Worm (Caenorhabditis elegans) whole organism, L4/young adult: Measurements from ENCODE around the gene ZK899.7.
A peak's percentile ranks its signal among the peaks of the same experiment; 100 is the strongest.

Source experiments
- W03F9.2 ChIP-seq: fragments of 150-350 bp; optimal IDR thresholded peaks from 2 replicates; lab custom pipeline; 2014; ENCODE audit warnings: missing biosample characterization, missing genetic modification characterization
- dao-5 ChIP-seq: sonication (generic microtip); optimal IDR thresholded peaks from 2 replicates; lab custom pipeline; 2016; ENCODE audit warnings: missing genotype, missing genetic modification characterization, moderate library complexity, missing compliant biosample characterization
- him-1 ChIP-seq: sonication (generic microtip); optimal IDR thresholded peaks from 2 replicates; lab custom pipeline; 2016; ENCODE audit warnings: missing genotype, missing genetic modification reagents, missing genetic modification characterization, missing compliant biosample characterization

ZK899.7 gene

DNA sequence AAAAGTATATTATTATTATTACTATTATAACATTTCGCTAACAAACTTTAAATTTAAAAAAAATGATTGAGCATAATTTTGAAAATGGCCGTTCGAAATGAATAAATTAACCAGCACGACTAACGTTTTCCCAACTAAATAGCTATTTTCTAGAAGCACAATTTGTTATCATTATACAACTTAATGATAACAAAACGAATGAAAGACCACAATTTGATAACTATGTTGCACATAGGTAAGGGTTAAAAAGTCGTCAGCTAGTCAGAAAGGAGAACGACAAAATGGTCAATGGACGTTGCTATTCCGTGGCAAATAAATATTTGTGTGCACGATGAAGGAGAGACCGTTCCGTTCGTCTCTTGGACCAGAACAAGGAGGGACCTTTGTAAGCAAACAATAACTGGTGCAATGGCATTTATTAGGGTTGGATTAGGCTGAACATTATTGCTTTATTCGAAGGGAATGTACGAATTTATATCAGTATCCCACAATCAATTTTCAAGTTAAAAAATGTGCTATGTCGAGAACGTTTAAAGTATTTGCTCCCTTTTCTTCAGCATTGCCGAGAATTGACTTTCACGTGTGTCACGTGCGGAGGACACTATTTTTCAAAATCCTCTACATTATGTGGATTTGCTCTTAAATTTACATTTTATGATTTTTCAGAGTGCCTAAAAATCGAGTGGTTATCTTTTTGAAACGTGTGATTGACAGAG, 3.4 kb upstream of the ZK899.7 start, which contains the start of gene ZK899.3:
ZK899.3 (plus strand) TSS at position 666 of the 716 bp plus-strand sequence.
- no peak for TF ChIP-seq W03F9.2 (tag; lab: Kevin White, UChicago)
- no peak for TF ChIP-seq dao-5 (tag; lab: Kevin White, UChicago)
- no peak for TF ChIP-seq him-1

DNA sequence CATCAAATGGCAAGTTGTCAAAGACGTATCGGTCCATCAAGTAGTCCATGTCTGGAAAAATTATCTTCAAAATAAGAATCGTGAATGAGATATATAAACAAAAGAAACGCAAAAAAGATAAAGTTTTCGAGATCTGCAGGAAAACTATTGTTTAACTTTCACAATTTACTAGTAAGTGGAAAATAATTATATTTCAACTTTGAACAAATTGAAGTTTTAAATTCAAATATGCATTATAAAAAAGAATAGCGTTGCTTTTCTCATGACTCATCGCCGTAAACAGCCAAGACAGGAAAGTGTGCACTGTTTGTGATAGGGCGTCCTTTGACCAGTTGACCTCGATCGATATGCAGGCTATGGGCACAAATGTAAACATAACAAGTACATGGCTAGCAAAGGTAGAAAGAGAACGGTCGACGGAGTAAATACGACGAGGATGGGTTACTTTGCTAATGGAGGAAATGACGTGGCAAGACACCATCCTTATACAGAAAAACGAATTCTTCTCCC, 2.8 kb upstream of the ZK899.7 start, which contains the start of gene ZK899.2:
ZK899.2 (minus strand) TSS at position 51 of the 510 bp plus-strand sequence.
- TF ChIP-seq him-1 (no peak), W03F9.2 (tag; lab: Kevin White, UChicago) (no peak)

DNA sequence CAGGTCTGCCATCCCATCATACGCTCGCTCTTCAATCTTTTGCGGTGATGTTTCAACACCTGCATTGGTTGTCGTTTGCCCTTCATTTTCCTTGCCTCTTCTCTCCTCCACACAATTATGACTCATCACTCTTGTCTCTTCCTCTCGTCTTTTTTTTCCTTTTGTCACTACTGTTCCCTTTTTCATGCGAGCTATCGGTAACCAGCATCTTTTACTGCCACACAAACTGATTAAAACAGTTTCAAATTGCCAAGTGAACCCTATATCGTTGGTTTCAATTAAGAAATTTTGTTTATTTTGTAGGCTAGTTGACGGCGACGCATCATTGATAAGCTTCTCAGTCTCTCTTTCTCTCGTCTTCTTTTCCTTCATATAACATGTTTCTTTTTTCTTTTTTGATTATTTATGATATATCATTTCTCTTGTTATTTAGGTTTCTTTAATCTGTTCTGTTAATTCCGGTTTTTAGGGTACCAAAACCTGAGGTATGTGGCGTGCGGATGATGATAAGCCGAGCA, 3.0 kb downstream of the ZK899.7 start, which contains the start of gene ZK899.1:
ZK899.1 (plus strand) TSS at position 468 of the 518 bp plus-strand sequence.
- TF ChIP-seq dao-5 (tag; lab: Kevin White, UChicago) (no peak), him-1 (no peak), W03F9.2 (tag; lab: Kevin White, UChicago) (no peak)

DNA sequence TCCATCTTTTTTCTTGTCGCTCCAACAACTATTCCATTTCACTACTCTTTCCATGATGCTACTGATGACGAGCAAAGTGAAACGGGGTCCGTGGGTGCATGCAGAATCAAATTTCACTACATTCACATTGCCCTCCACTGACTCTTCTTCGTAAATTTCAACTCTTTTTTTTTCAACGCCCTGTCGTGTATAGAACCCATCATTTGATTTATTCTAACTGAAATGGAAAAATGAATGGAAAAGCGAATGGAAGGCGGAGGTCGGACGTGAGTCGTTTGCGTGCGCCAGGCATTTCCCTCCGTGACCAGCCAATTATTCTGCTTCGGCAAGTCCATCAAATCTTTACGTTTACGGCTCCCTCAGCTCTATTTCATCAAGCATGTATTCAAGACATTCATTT, 5.4 kb downstream of the ZK899.7 start:
- no peak for TF ChIP-seq him-1
- no peak for TF ChIP-seq dao-5 (tag; lab: Kevin White, UChicago)
- TF ChIP-seq W03F9.2 (tag; lab: Kevin White, UChicago) = no peak

DNA sequence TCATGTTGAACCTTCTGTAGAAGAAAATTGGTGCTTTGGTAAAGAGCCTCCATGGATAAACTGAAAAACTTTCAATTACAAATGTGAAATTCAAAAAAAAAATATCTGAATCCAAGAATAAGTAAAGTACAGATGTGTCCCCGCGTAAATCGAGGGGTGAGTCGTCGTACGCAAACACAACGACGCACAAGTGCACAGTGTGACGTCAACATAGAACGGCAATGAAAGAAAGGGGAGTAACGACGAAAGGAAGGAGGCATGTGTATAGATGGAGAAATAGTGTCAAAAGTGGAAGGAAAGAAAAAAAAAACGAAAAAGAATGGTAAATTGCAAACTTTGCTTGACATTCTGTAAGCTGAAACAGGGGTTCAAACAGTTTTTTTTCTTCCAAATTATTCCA, 7.7 kb downstream of the ZK899.7 start, which contains the start of gene memb-1:
memb-1 (minus strand) TSS at position 60 of the 400 bp plus-strand sequence.
- TF ChIP-seq dao-5 (tag; lab: Kevin White, UChicago) (no peak), W03F9.2 (tag; lab: Kevin White, UChicago) (peak; percentile 14), him-1 (peak; percentile 64)

DNA sequence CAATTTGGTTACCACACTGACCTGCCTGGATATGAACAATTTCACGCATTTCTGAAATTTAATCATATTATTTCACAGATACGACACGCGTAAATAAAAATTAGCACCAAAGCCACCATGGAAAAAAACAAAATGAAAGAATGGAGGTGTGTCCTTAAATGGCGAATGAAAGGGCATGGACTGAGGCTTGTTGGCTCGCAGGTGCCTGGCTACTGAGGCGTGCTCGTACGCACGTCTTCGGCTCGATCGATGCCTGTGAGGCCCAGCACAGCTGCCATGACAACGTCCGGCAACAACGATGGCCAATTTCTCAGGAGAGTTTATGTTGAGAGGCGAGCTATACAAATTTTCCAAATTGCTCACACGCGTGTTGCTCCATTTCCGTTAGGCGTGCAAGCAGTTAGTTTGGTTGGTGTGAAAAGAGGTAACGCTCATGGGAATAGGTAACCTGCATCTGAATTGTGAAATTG, 12.4 kb downstream of the ZK899.7 start, which contains the start of gene tbb-4:
tbb-4 (minus strand) TSS at position 51 of the 470 bp plus-strand sequence.
- TF ChIP-seq dao-5 (tag; lab: Kevin White, UChicago) = no peak
- no peak for TF ChIP-seq W03F9.2 (tag; lab: Kevin White, UChicago)
- TF ChIP-seq him-1 = no peak

DNA sequence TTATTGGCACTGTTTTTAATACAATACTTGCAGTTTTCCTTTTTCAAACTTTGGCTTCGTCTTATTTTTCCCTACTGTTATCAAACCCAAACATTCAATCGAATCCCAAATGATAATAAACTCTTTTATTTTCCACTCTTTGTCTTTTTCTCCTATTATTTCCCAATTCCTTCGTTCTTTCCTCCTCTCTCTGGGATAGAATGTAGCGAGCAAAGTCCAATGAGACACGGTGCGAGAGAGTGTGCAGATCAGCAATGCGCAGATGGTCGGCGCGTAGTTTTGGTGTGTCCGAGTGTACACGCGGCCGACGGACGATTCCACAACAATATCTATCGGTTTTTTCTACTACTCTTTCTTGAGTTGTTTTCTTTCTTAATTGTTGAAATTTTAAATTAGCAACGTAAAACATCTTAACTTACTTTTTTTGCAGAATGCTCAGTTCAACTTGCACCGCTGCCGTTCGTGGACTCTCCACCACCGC, 18.2 kb downstream of the ZK899.7 start, which contains the start of gene B0272.3:
B0272.3 (plus strand) TSS at position 431 of the 481 bp plus-strand sequence.
- TF ChIP-seq dao-5 (tag; lab: Kevin White, UChicago) (no peak), W03F9.2 (tag; lab: Kevin White, UChicago) (no peak), him-1 (no peak)

DNA sequence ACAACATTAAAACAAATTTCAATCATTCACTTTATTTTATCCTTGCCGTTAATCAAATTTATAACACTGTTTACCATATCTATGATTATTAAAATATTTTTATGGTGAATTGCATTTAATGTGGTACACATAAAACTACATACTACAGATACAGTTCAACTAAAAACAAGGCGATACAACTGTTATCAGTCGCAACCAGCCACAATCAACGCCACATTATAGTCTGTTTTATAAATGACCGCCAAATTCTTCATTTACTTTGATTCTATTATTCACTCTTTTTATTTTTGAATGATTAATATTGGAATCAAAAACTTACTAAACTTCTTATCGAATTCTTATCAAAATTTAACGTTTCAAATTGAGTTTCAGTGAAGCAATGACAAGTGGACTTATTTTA, 21.2 kb downstream of the ZK899.7 start, which contains the start of gene B0272.4:
B0272.4 (plus strand) TSS at position 373 of the 400 bp plus-strand sequence.
- TF ChIP-seq W03F9.2 (tag; lab: Kevin White, UChicago) = no peak

DNA sequence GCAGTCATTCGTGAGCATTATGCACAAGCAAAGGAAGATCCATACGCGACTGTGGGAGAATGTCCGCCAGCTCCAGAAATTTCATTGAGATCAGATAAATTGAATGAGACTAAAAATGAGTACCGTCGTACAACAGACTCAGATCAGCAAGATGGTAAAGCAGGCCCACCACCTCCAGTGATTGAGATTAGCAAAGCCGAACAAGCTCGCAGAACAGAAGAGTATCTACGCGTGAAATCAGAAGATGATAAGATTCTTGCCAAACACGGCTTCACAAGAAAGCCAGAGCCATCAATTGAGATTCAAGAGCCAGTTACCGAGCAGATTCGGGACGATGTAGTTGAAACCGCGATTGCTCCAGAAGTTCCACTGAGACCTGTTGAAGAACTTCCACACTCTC, 31.3 kb downstream of the ZK899.7 start:
- no peak for TF ChIP-seq him-1
- TF ChIP-seq dao-5 (tag; lab: Kevin White, UChicago) = no peak

DNA sequence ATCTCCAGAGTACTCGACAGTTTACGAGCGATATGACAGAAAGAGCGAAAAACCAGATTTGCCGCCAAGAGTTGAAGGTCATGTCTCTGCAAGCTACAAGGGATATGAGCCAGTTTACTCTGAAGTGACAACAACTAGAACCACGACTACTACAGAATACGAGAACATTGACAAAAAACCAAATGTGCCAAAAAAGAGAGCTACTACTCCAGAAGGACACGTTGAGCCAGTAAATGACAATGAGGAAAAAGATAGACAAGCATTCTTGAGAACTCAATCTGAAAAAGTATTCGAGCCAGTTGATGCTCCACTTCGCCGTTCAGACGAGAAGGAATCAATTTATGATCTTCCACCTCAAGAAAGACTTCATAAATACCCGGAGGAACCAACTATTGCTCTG, 31.9 kb downstream of the ZK899.7 start:
- TF ChIP-seq W03F9.2 (tag; lab: Kevin White, UChicago) (no peak), dao-5 (tag; lab: Kevin White, UChicago) (no peak), him-1 (no peak)

DNA sequence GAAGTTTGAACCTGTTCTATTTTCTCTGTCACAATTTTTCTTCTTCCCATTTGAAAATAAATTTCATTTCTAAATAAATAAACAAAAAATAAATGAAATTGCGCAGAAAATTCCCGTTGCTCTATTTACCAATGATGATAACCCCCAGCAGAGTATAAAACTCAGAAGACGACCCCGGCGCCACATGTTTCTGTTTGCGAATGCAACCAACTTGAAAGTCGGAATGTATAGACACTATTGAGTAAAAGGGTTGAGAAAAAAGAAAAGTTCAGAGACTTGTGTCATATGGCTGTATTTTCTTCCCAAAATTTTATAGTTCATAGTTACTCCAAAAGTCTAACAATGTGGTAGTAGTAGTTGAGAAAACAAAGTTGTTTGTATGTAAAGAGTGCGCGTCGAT, 37.6 kb downstream of the ZK899.7 start:
- TF ChIP-seq him-1 (no peak), dao-5 (tag; lab: Kevin White, UChicago) (no peak), W03F9.2 (tag; lab: Kevin White, UChicago) (no peak)

DNA sequence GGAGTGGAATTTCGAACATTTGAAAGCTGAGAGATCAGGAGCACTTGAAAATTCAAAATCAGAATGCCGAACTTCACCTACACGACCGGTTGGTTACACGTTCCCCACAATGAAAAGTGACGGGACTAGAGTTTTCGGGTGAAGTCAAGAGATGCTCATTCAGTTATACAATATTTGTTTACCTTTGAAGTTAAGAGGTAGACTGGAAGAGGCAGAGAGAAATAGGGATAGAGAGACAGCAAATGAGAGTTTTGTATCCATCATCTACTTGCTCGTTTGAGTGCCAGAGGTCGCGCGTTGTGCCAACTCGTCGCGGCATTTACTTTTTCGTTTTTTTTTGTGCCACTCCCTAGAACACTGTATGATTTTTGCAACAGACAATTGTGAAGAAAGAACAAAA, 38.5 kb downstream of the ZK899.7 start:
- TF ChIP-seq W03F9.2 (tag; lab: Kevin White, UChicago) (no peak), him-1 (no peak), dao-5 (tag; lab: Kevin White, UChicago) (no peak)

DNA sequence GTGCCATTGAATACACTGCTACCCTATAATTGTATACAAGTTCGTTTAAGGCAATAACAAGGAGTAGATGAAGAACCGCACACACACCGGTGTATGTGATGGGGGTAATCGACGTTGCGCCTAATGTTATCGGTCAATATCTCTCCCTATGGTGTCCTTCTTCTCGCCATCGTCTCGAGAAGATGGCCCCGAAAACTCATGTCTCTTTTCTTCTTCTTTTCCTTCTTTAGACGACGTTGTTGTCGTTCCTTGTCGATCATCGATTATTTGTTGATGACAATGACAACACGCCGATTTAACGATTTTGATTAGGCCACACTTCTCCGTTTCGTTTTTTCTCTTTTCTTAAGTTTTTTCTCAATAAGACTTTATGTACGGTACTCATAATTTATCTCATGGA, 40.1 kb downstream of the ZK899.7 start:
- TF ChIP-seq dao-5 (tag; lab: Kevin White, UChicago) (no peak), him-1 (no peak), W03F9.2 (tag; lab: Kevin White, UChicago) (no peak)

DNA sequence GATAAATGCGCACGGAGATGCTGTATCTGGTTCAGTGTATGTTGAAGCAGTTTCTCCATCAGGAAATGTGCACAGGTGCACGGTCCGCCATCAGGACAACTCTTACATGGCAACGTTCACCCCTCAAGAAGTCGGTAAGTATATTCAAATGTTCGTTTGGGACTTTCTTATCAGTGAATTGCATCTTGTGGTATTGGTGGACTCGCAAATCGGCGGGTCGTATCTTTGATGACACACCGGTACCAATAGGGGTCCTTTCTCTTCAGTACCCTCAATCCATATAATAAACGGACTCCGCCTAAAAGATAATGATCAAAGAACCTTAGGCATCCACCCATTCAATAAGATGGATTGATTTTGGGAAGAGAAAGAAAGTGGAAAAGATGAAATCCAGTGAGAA, 43.3 kb downstream of the ZK899.7 start:
- TF ChIP-seq W03F9.2 (tag; lab: Kevin White, UChicago) (no peak), him-1 (no peak), dao-5 (tag; lab: Kevin White, UChicago) (no peak)
